Worm (Caenorhabditis elegans) whole organism, L2 larva: ENCODE results near the gene W04B5.6.
"Not testable (repeated sequence)": the region's sequence is repeated elsewhere in the genome, so short reads cannot be mapped to it uniquely, and the experiment has no call there.

Experiments
- C34F6.9 ChIP-seq: fragments of 150-350 bp; optimal IDR thresholded peaks from 2 replicates; lab custom pipeline; 2014; ENCODE audit warnings: missing biosample characterization, missing genetic modification characterization
- F13H6.1 ChIP-seq: sonication (generic microtip); optimal IDR thresholded peaks from 2 replicates; lab custom pipeline; 2016; ENCODE audit warnings: missing genetic modification characterization, missing compliant biosample characterization
- alr-1 ChIP-seq: fragments of 150-350 bp; optimal IDR thresholded peaks from 2 replicates; lab custom pipeline; 2014; ENCODE audit warnings: missing biosample characterization, missing genetic modification characterization
- blmp-1 ChIP-seq: sonication (generic microtip); optimal IDR thresholded peaks from 2 replicates; lab custom pipeline; 2017; ENCODE audit warnings: missing genetic modification characterization, mild to moderate bottlenecking, missing compliant biosample characterization, antibody characterized with exemption, moderate library complexity; ENCODE audit not compliant: insufficient read depth
- ceh-16 ChIP-seq: fragments of 150-350 bp; optimal IDR thresholded peaks from 2 replicates; lab custom pipeline; 2014; ENCODE audit warnings: missing biosample characterization, missing genetic modification characterization
- ceh-82 ChIP-seq: fragments of 150-350 bp; optimal IDR thresholded peaks from 2 replicates; lab custom pipeline; 2014; ENCODE audit warnings: missing biosample characterization, missing genetic modification characterization
- dmd-4 ChIP-seq: sonication (generic microtip); optimal IDR thresholded peaks from 2 replicates; lab custom pipeline; 2017; ENCODE audit warnings: missing biosample characterization, missing genetic modification characterization
- egl-27 ChIP-seq: sonication (generic microtip); optimal IDR thresholded peaks from 3 replicates; lab custom pipeline; 2017; ENCODE audit warnings: missing biosample characterization, missing genetic modification reagents, missing genetic modification characterization
- elt-1 ChIP-seq: fragments of 150-350 bp; optimal IDR thresholded peaks from 2 replicates; lab custom pipeline; 2014; ENCODE audit warnings: missing biosample characterization, missing genetic modification characterization
- fos-1 ChIP-seq: fragments of 150-350 bp; optimal IDR thresholded peaks from 2 replicates; lab custom pipeline; 2014; ENCODE audit warnings: missing biosample characterization, missing genetic modification characterization
- lin-13 ChIP-seq: fragments of 150-350 bp; optimal IDR thresholded peaks from 2 replicates; lab custom pipeline; 2014; ENCODE audit warnings: missing biosample characterization, missing genetic modification reagents, missing genetic modification characterization
- lin-39 ChIP-seq: fragments of 150-350 bp; optimal IDR thresholded peaks from 2 replicates; lab custom pipeline; 2014; ENCODE audit warnings: missing biosample characterization, missing genetic modification reagents, missing genetic modification characterization
- lsy-2 ChIP-seq, 2 experiments: fragments of 150-350 bp in 1 of 2; sonication (generic microtip) in 1 of 2; optimal IDR thresholded peaks; 2 replicates each; lab custom pipeline; 2014 to 2017; ENCODE audit warnings: missing biosample characterization in 2 of 2, missing genetic modification characterization in 2 of 2
- mab-5 ChIP-seq: fragments of 150-350 bp; optimal IDR thresholded peaks from 2 replicates; lab custom pipeline; 2014; ENCODE audit warnings: missing biosample characterization, missing genetic modification characterization
- mbf-1 ChIP-seq: sonication (generic microtip); optimal IDR thresholded peaks from 2 replicates; lab custom pipeline; 2017; ENCODE audit warnings: missing biosample characterization, missing genetic modification characterization
- mdl-1 ChIP-seq, 2 experiments: fragments of 150-350 bp in 1 of 2; sonication (generic microtip) in 1 of 2; optimal IDR thresholded peaks; 2 replicates each; lab custom pipeline; 2017; ENCODE audit warnings: missing biosample characterization in 2 of 2, missing genetic modification characterization in 2 of 2
- nhr-10 ChIP-seq: sonication (generic microtip); optimal IDR thresholded peaks from 2 replicates; lab custom pipeline; 2017; ENCODE audit warnings: missing biosample characterization, missing genetic modification characterization
- nhr-12 ChIP-seq: fragments of 150-350 bp; optimal IDR thresholded peaks from 2 replicates; lab custom pipeline; 2014; ENCODE audit warnings: missing biosample characterization, missing genetic modification characterization
- nhr-129 ChIP-seq: fragments of 150-350 bp; optimal IDR thresholded peaks from 2 replicates; lab custom pipeline; 2014; ENCODE audit warnings: missing biosample characterization, missing genetic modification characterization
- nhr-21 ChIP-seq: fragments of 150-350 bp; optimal IDR thresholded peaks from 2 replicates; lab custom pipeline; 2014; ENCODE audit warnings: missing biosample characterization, missing genetic modification characterization
- nhr-23 ChIP-seq: fragments of 150-350 bp; optimal IDR thresholded peaks from 2 replicates; lab custom pipeline; 2014; ENCODE audit warnings: missing biosample characterization, missing genetic modification reagents, missing genetic modification characterization
- nhr-237 ChIP-seq: fragments of 150-350 bp; optimal IDR thresholded peaks from 2 replicates; lab custom pipeline; 2014; ENCODE audit warnings: missing biosample characterization, missing genetic modification characterization
- nhr-77 ChIP-seq: fragments of 150-350 bp; optimal IDR thresholded peaks from 2 replicates; lab custom pipeline; 2014; ENCODE audit warnings: missing biosample characterization, missing genetic modification characterization
- sma-3 ChIP-seq: sonication (generic microtip); optimal IDR thresholded peaks from 2 replicates; lab custom pipeline; 2016; ENCODE audit warnings: missing genetic modification reagents, missing genetic modification characterization, missing compliant biosample characterization
- snpc-4 ChIP-seq: fragments of 150-350 bp; optimal IDR thresholded peaks from 2 replicates; lab custom pipeline; 2014; ENCODE audit warnings: missing biosample characterization, missing genetic modification characterization
- unc-39 ChIP-seq: fragments of 150-350 bp; optimal IDR thresholded peaks from 2 replicates; lab custom pipeline; 2014; ENCODE audit warnings: missing biosample characterization, missing genetic modification characterization
- unc-55 ChIP-seq: fragments of 150-350 bp; sonication (generic microtip); optimal IDR thresholded peaks from 3 replicates; lab custom pipeline; 2014; ENCODE audit warnings: missing biosample characterization, missing genetic modification reagents, missing genetic modification characterization
- unc-62 ChIP-seq: fragments of 150-350 bp; optimal IDR thresholded peaks from 2 replicates; lab custom pipeline; 2014; ENCODE audit warnings: missing biosample characterization, missing genetic modification reagents, missing genetic modification characterization
- ztf-11 ChIP-seq: sonication (generic microtip); optimal IDR thresholded peaks from 2 replicates; lab custom pipeline; 2017; ENCODE audit warnings: missing biosample characterization, missing genetic modification characterization
- ztf-4 ChIP-seq: fragments of 150-350 bp; optimal IDR thresholded peaks from 2 replicates; lab custom pipeline; 2014; ENCODE audit warnings: missing biosample characterization, missing genetic modification characterization

The W04B5.6 gene

ce11 chrIII:2468202-2468601 lies 32.9 kb upstream of the W04B5.6 start, which contains the start of the genes E02H9.9 and E02H9.1:
Gene E02H9.9, minus strand, starts transcription at chrIII:2468302.
Gene E02H9.1, plus strand, starts transcription at chrIII:2468486.
- TF ChIP-seq ztf-11 (tag; lab: Kevin White, UChicago) = no peak
- no peak for TF ChIP-seq snpc-4
- TF ChIP-seq lin-39 (tag; lab: Kevin White, UChicago) = no peak
- no peak for TF ChIP-seq nhr-77 (tag; lab: Kevin White, UChicago)
- no peak for TF ChIP-seq blmp-1
- no peak for TF ChIP-seq lin-13 (GFP tag; lab: Kevin White, UChicago)

ce11 chrIII:2458742-2459141 lies 23.5 kb upstream of the W04B5.6 start, which contains the start of gene E02H9.3:
Gene E02H9.3, plus strand, starts transcription at chrIII:2459042.
- TF ChIP-seq fos-1 (tag; lab: Kevin White, UChicago) = peak; percentile 44

- TF ChIP-seq fos-1 (tag; lab: Kevin White, UChicago) = peak; percentile 44
- TF ChIP-seq nhr-23 (tag; lab: Kevin White, UChicago) = no peak
These were observed 19.6 kb upstream of the W04B5.6 start, which contains the start of gene nhr-121 for ce11 chrIII:2454757-2455306. Gene nhr-121, minus strand, starts transcription at chrIII:2454807.

- TF ChIP-seq ceh-82 (no peak), unc-39 (tag; lab: Kevin White, UChicago) (no peak)
These were observed 10.4 kb upstream of the W04B5.6 start, which contains the start of the genes E02H9.7 and klo-2 for ce11 chrIII:2445574-2446259. Gene E02H9.7, minus strand, starts transcription at chrIII:2445674. Gene klo-2, plus strand, starts transcription at chrIII:2446209.

- TF ChIP-seq C34F6.9 (tag; lab: Kevin White, UChicago) = peak; percentile 16
- TF ChIP-seq unc-55 (GFP tag; lab: Kevin White, UChicago) = peak; percentile 81
- no peak for TF ChIP-seq nhr-237 (tag; lab: Kevin White, UChicago)
These were observed 3.3 kb upstream of the W04B5.6 start, which contains the start of gene E02H9.13 for ce11 chrIII:2438543-2438942. Gene E02H9.13, minus strand, starts transcription at chrIII:2438741.

ce11 chrIII:2435805-2436204 lies 532 bp upstream of the W04B5.6 start, which contains the start of gene E02H9.6:
Gene E02H9.6, plus strand, starts transcription at chrIII:2436105.
- not testable (repeated sequence) for TF ChIP-seq mdl-1 (tag; optimal IDR thresholded peaks at IDR 0.05; lab: Kevin White, UChicago); nhr-10; F13H6.1
- TF ChIP-seq, all 48 proteins: peak for 0; not testable (repeated sequence) for 48

- TF ChIP-seq unc-55 (GFP tag; lab: Kevin White, UChicago) (peak; percentile 18), lsy-2 (tag; optimal IDR thresholded peaks at IDR 0.05; lab: Kevin White, UChicago) (peak in 1 of 2 experiments; percentile 6), snpc-4 (no peak)
These were observed 2.3 kb downstream of the W04B5.6 start for ce11 chrIII:2432925-2433324.

ce11 chrIII:2426122-2426521 lies 9.2 kb downstream of the W04B5.6 start, which contains the start of gene W04B5.8:
Gene W04B5.8, plus strand, starts transcription at chrIII:2426316.
- TF ChIP-seq C34F6.9 (tag; lab: Kevin White, UChicago) = peak; percentile 34
- no peak for TF ChIP-seq nhr-129 (tag; lab: Kevin White, UChicago)
- no peak for TF ChIP-seq dmd-4 (tag; lab: Kevin White, UChicago)
- no peak for TF ChIP-seq nhr-21 (tag; lab: Kevin White, UChicago)
- TF ChIP-seq unc-55 (GFP tag; lab: Kevin White, UChicago) = peak; percentile 64
- no peak for TF ChIP-seq unc-62 (GFP tag; lab: Kevin White, UChicago)
- TF ChIP-seq nhr-237 (tag; lab: Kevin White, UChicago) = no peak
- TF ChIP-seq lsy-2 (tag; optimal IDR thresholded peaks at IDR 0.05; lab: Kevin White, UChicago) = peak in 1 of 2 experiments; percentile 20
- no peak for TF ChIP-seq ztf-11 (tag; lab: Kevin White, UChicago)

ce11 chrIII:2424783-2425329 lies 10.4 kb downstream of the W04B5.6 start:
- TF ChIP-seq mbf-1 = no peak
- TF ChIP-seq blmp-1 = no peak
- no peak for TF ChIP-seq snpc-4
- no peak for TF ChIP-seq ztf-4 (tag; lab: Kevin White, UChicago)
- TF ChIP-seq nhr-12 (tag; lab: Kevin White, UChicago) = no peak
- no peak for TF ChIP-seq sma-3 (GFP tag; lab: Kevin White, UChicago)
- no peak for TF ChIP-seq ceh-16 (tag; lab: Kevin White, UChicago)
- TF ChIP-seq elt-1 (tag; lab: Kevin White, UChicago) = no peak
- TF ChIP-seq egl-27 (tag; lab: Kevin White, UChicago) = no peak
- TF ChIP-seq lin-39 (tag; lab: Kevin White, UChicago) = no peak
- TF ChIP-seq mab-5 = no peak
- no peak for TF ChIP-seq alr-1
- no peak for TF ChIP-seq C34F6.9 (tag; lab: Kevin White, UChicago)
